Worm (Caenorhabditis elegans) whole organism, L3 larva: ENCODE results near the gene F40G9.7.

Experiments
- ama-1 ChIP-seq: fragments of 150-350 bp; optimal IDR thresholded peaks from 2 replicates; lab custom pipeline; 2018
- elt-2 ChIP-seq: sonication (generic microtip); optimal IDR thresholded peaks from 2 replicates; lab custom pipeline; 2016; ENCODE audit warnings: missing genetic modification reagents, mild to moderate bottlenecking, missing genetic modification characterization, missing compliant biosample characterization
- fos-1 ChIP-seq: fragments of 150-350 bp; optimal IDR thresholded peaks from 2 replicates; lab custom pipeline; 2014; ENCODE audit warnings: missing biosample characterization, missing genetic modification characterization
- lin-39 ChIP-seq: fragments of 150-350 bp; optimal IDR thresholded peaks from 2 replicates; lab custom pipeline; 2018; ENCODE audit warnings: missing biosample characterization, missing genetic modification reagents, missing genetic modification characterization
- nhr-11 ChIP-seq: fragments of 150-350 bp; optimal IDR thresholded peaks from 2 replicates; lab custom pipeline; 2014; ENCODE audit warnings: missing biosample characterization, missing genetic modification characterization
- nhr-25 ChIP-seq: sonication (generic microtip); optimal IDR thresholded peaks from 2 replicates; lab custom pipeline; 2017; ENCODE audit warnings: missing biosample characterization, missing genetic modification characterization
- nhr-77 ChIP-seq: fragments of 150-350 bp; optimal IDR thresholded peaks from 2 replicates; lab custom pipeline; 2014; ENCODE audit warnings: missing biosample characterization, missing genetic modification characterization
- pha-4 ChIP-seq: fragments of 150-350 bp; optimal IDR thresholded peaks from 2 replicates; lab custom pipeline; 2014; ENCODE audit warnings: missing biosample characterization, missing genetic modification reagents, missing genetic modification characterization
- unc-62 ChIP-seq: fragments of 150-350 bp; sonication (generic microtip); optimal IDR thresholded peaks from 4 replicates; lab custom pipeline; 2014; ENCODE audit warnings: missing biosample characterization, missing genetic modification reagents, missing genetic modification characterization
- zag-1 ChIP-seq: fragments of 150-350 bp; optimal IDR thresholded peaks from 2 replicates; lab custom pipeline; 2014; ENCODE audit warnings: missing biosample characterization, missing genetic modification characterization
- ztf-4 ChIP-seq: fragments of 150-350 bp; optimal IDR thresholded peaks from 2 replicates; lab custom pipeline; 2014; ENCODE audit warnings: missing biosample characterization, missing genetic modification characterization

DNA sequence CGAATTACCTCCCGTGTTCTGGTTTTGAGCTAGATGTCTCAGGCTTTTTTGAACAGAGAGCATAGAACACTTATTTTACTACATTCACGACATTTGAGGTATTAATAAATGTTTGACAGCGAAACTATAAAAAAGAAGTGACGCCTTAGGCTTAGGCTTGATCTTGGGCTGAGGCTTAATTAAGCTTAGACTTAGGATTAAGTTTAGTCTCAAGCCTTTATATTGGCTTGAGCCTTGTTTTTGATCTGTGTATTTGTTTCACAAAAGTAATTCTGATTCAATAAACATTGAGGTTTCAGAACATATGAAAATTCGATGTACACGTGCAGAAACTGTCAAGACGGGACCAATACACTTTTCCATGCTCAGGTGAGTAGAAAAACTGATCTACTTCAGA lies 44.2 kb downstream of the F40G9.7 start, which contains the start of gene klp-20:
- no peak for TF ChIP-seq ztf-4 (tag; lab: Kevin White, UChicago)
- TF ChIP-seq nhr-25, result no peak
- TF ChIP-seq unc-62, result no peak
- TF ChIP-seq pha-4 (tag; lab: Kevin White, UChicago), result no peak
- no peak for TF ChIP-seq lin-39 (tag; lab: Kevin White, UChicago)
- TF ChIP-seq zag-1 (tag; lab: Kevin White, UChicago), result no peak
- no peak for TF ChIP-seq elt-2 (tag; lab: Kevin White, UChicago)
- TF ChIP-seq nhr-77 (tag; lab: Kevin White, UChicago), result no peak
- no peak for TF ChIP-seq fos-1 (tag; lab: Kevin White, UChicago)
- TF ChIP-seq ama-1 (lab: Kevin White, UChicago), result no peak
- no peak for TF ChIP-seq nhr-11 (tag; lab: Kevin White, UChicago)
